Worm (Caenorhabditis elegans) whole organism, L4 larva: ENCODE data around the gene R13D11.10.
"Not testable (repeated sequence)": the region's sequence is repeated elsewhere in the genome, so short reads cannot be mapped to it uniquely, and the experiment has no call there.

ENCODE experiments used
- ceh-82 ChIP-seq: sonication (generic microtip); optimal IDR thresholded peaks from 2 replicates; lab custom pipeline; 2017; ENCODE audit warnings: missing biosample characterization, missing genetic modification characterization
- madf-9 ChIP-seq: fragments of 200-800 bp; sonication (Bioruptor generic); conservative IDR thresholded peaks from 2 replicates; pipeline ENCODE4 v1.3.6; 2022; ENCODE audit warnings: missing genetic modification reagents, missing genetic modification characterization, missing compliant biosample characterization
- nhr-77 ChIP-seq: fragments of 150-350 bp; optimal IDR thresholded peaks from 2 replicates; lab custom pipeline; 2014; ENCODE audit warnings: missing biosample characterization, missing genetic modification characterization
- unc-130 ChIP-seq: sonication (generic microtip); optimal IDR thresholded peaks from 2 replicates; lab custom pipeline; 2016; ENCODE audit warnings: missing genetic modification reagents, missing genetic modification characterization, missing compliant biosample characterization

ce11 chrV:843118-843517, 30.1 kb upstream of the R13D11.10 start, which contains the start of gene K09C6.8:
- not testable (repeated sequence) for TF ChIP-seq nhr-77 (tag; lab: Kevin White, UChicago); unc-130 (GFP tag; lab: Kevin White, UChicago); ceh-82 (tag; lab: Kevin White, UChicago); madf-9 (GFP tag; lab: Robert Waterston, UW)
